Worm (Caenorhabditis elegans) whole organism, mixed stage, embryonic: ENCODE measurements around the gene mog-2.

ENCODE experiments used
- nhr-2 ChIP-seq: fragments of 150-350 bp; optimal IDR thresholded peaks from 2 replicates; lab custom pipeline; 2014; ENCODE audit warnings: missing biosample characterization, missing genetic modification characterization
- nhr-76 ChIP-seq: sonication (generic microtip); optimal IDR thresholded peaks from 2 replicates; lab custom pipeline; 2017; ENCODE audit warnings: missing biosample characterization, missing genetic modification characterization
- ztf-11 ChIP-seq: fragments of 150-350 bp; optimal IDR thresholded peaks from 2 replicates; lab custom pipeline; 2014; ENCODE audit warnings: missing biosample characterization, missing genetic modification characterization

DNA sequence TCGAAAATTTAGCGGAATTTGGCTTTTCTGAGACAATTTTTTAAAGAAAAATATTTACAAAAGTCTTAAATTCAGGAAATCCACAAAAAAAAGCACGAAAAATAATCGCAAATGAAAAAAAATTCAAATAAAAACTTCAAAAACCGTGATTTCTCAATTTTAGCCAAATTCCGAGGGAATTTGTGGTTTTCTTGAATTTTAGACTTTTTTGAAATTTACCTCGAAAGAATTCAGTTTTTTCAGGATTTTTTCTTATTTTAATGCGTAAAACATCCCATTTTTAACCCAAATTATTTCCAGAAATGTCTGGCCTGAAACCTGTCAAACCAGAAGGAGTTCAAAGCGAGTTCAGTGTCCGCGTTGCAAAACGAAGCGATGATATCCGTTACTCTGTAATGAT lies 22.9 kb upstream of the mog-2 start, which contains the start of gene gtf-2F1:
- TF ChIP-seq nhr-2 (tag; lab: Kevin White, UChicago) (no peak), ztf-11 (tag; lab: Kevin White, UChicago) (no peak), nhr-76 (tag; lab: Kevin White, UChicago) (no peak)
